Fruit fly (Drosophila melanogaster): ENCODE data around the gene Lk.

The Lk gene

DNA sequence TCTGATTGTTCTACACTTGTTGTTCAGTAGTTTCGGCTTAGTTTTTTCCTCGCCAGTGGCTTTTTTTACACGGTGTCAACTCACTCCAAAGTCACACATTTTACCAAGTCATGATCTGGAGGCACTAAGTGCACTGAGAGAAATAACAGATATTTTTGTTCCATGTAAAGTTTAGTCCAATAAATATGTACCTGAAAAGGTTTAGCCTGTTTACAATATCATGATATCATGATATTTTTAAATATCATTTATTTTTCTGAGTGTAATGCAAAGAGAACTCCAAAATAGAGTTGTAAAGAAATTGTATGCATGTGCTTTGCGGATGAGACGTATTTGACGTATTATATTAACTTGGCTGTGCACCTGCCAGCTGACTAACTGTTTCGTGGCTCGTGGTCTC lies 28.8 kb downstream of the Lk start (continued):
- TF ChIP-seq Dll (GFP tag; IDR thresholded peaks at IDR 0.05; ENCODE audit: partially characterized antibody), result no peak
- TF ChIP-seq CG4328 (GFP tag; optimal IDR thresholded peaks at IDR 0.05), result no peak
- TF ChIP-seq CG1233 (GFP tag; optimal IDR thresholded peaks at IDR 0.05), result no peak
- TF ChIP-seq amos (GFP tag; IDR thresholded peaks at IDR 0.05; ENCODE audit: partially characterized antibody), result no peak
- no peak for TF ChIP-seq sna (GFP tag; IDR thresholded peaks at IDR 0.05; ENCODE audit: partially characterized antibody)
- TF ChIP-seq CG11247 (GFP tag; IDR thresholded peaks at IDR 0.05), result no peak
- no peak for TF ChIP-seq CG3163 (GFP tag; optimal IDR thresholded peaks at IDR 0.05)
- peak; percentile 1 for TF ChIP-seq tio (GFP tag; optimal IDR thresholded peaks at IDR 0.05)
- no peak for TF ChIP-seq Nf-YC (tag; optimal IDR thresholded peaks at IDR 0.05)
- no peak for TF ChIP-seq sim (GFP tag; IDR thresholded peaks at IDR 0.05)
- no peak for TF ChIP-seq CG9215 (GFP tag; IDR thresholded peaks at IDR 0.05)
- TF ChIP-seq CG12391 (tag; optimal IDR thresholded peaks at IDR 0.05), result peak; percentile 32
- TF ChIP-seq CG17361 (GFP tag; IDR thresholded peaks at IDR 0.05), result peak; percentile 42; the same call in 1 of the 3 replicates
- peak; percentile 8 for TF ChIP-seq CG7556 (GFP tag; optimal IDR thresholded peaks at IDR 0.05)
- no peak for TF ChIP-seq CG5953 (GFP tag; IDR thresholded peaks at IDR 0.05)
- no peak for TF ChIP-seq kni (GFP tag; optimal IDR thresholded peaks at IDR 0.05)
- peak; percentile 36 for TF ChIP-seq phol (tag; optimal IDR thresholded peaks at IDR 0.05)
- TF ChIP-seq CG15269 (tag; optimal IDR thresholded peaks at IDR 0.05), result no peak
- no peak for TF ChIP-seq Ada2b (GFP tag; IDR thresholded peaks at IDR 0.05)
- TF ChIP-seq fru (optimal IDR thresholded peaks at IDR 0.05), result no peak
- no peak for TF ChIP-seq gsb (GFP tag; IDR thresholded peaks at IDR 0.05)
- no peak for TF ChIP-seq CG8359 (GFP tag; optimal IDR thresholded peaks at IDR 0.05; ENCODE audit: borderline replicate concordance)
- TF ChIP-seq dmrt99B (tag; optimal IDR thresholded peaks at IDR 0.05), result peak; percentile 44
- no peak for TF ChIP-seq CG3838 (GFP tag; optimal IDR thresholded peaks at IDR 0.05)
- TF ChIP-seq da (GFP tag; optimal IDR thresholded peaks at IDR 0.05), result no peak
- no peak for TF ChIP-seq CG2120 (GFP tag; optimal IDR thresholded peaks at IDR 0.05)
- TF ChIP-seq zen2 (GFP tag; IDR thresholded peaks at IDR 0.05; ENCODE audit: partially characterized antibody), result no peak
- TF ChIP-seq abd-A (tag; optimal IDR thresholded peaks at IDR 0.05), result no peak
- no peak for TF ChIP-seq CG4424 (GFP tag; optimal IDR thresholded peaks at IDR 0.05)
- no peak for TF ChIP-seq Hr78 (GFP tag; optimal IDR thresholded peaks at IDR 0.05)
- TF ChIP-seq stc (GFP tag; IDR thresholded peaks at IDR 0.05), result no peak
- TF ChIP-seq CG7839 (tag; optimal IDR thresholded peaks at IDR 0.05), result peak; percentile 32
- TF ChIP-seq CG10959 (GFP tag; IDR thresholded peaks at IDR 0.05), result no peak
- TF ChIP-seq pros (GFP tag; optimal IDR thresholded peaks at IDR 0.05), result no peak
- TF ChIP-seq CG7357 (GFP tag; IDR thresholded peaks at IDR 0.05), result no peak
- TF ChIP-seq Blimp-1 (GFP tag; optimal IDR thresholded peaks at IDR 0.05), result peak; percentile 65
- no peak for TF ChIP-seq org-1 (GFP tag; optimal IDR thresholded peaks at IDR 0.05)
- no peak for TF ChIP-seq Atf6 (GFP tag; IDR thresholded peaks at IDR 0.05)
- no peak for TF ChIP-seq wor (GFP tag; IDR thresholded peaks at IDR 0.05)
- no peak for TF ChIP-seq cas (GFP tag; IDR thresholded peaks at IDR 0.05)
- no peak for TF ChIP-seq CG7745 (tag; optimal IDR thresholded peaks at IDR 0.05)
- TF ChIP-seq CG6765 (GFP tag; optimal IDR thresholded peaks at IDR 0.05), result no peak
- TF ChIP-seq bowl (GFP tag; IDR thresholded peaks at IDR 0.05), result no peak
- TF ChIP-seq Asciz (GFP tag; optimal IDR thresholded peaks at IDR 0.05), result no peak
- peak; percentile 12 for TF ChIP-seq tin (GFP tag; optimal IDR thresholded peaks at IDR 0.05)
- TF ChIP-seq nerfin-1 (tag; optimal IDR thresholded peaks at IDR 0.05), result no peak
- TF ChIP-seq eyg (GFP tag; optimal IDR thresholded peaks at IDR 0.05), result no peak
- no peak for TF ChIP-seq C15 (GFP tag; IDR thresholded peaks at IDR 0.05)
- no peak for TF ChIP-seq disco-r (GFP tag; optimal IDR thresholded peaks at IDR 0.05)
- peak; percentile 16 for TF ChIP-seq CG9727 (GFP tag; optimal IDR thresholded peaks at IDR 0.05)
- TF ChIP-seq CG18619 (GFP tag; optimal IDR thresholded peaks at IDR 0.05), result no peak
